Worm (Caenorhabditis elegans): ENCODE data around the gene tes-1.

DNA sequence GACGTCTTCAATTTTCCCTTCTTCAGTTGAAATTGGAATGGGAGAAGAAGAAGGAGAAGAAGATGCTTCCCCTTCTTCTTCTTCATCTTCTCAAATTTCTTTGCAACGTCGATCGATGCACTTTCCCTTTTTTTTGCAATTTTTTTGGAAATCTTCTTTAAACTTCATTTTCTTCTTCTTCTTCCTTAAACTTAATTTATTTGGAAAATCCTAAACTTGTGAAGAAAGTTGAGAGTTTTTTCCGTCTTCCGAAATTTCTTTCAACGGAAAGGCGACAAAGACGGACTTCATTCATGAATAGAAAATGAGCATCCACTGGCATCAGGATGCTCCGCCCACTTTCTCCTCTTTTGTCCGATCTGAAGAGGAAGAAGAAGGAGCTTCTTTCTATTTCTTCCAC is 37.1 kb downstream of the tes-1 start:
- TF ChIP-seq nhr-76 (tag; optimal IDR thresholded peaks at IDR 0.05) (no peak), nhr-237 (tag; optimal IDR thresholded peaks at IDR 0.05) (no peak), ztf-11 (tag; optimal IDR thresholded peaks at IDR 0.05) (no peak), mdl-1 (tag; optimal IDR thresholded peaks at IDR 0.05) (no peak), elt-2 (tag; optimal IDR thresholded peaks at IDR 0.05) (no peak), egl-27 (tag; optimal IDR thresholded peaks at IDR 0.05) (no peak), nhr-12 (tag; optimal IDR thresholded peaks at IDR 0.05) (no peak), fkh-10 (GFP tag; optimal IDR thresholded peaks at IDR 0.05) (peak; percentile 96), R02D3.7 (tag; optimal IDR thresholded peaks at IDR 0.05) (no peak), snpc-4 (tag; optimal IDR thresholded peaks at IDR 0.05) (no peak), pha-4 (tag; optimal IDR thresholded peaks at IDR 0.05) (no peak)

Data from whole organism, L3 larva.